Worm (Caenorhabditis elegans) whole organism, young adult: ENCODE measurements around the gene sek-4.

Source experiments
- B0336.3 ChIP-seq: fragments of 200-800 bp; sonication (Bioruptor generic); IDR thresholded peaks from 2 replicates; pipeline ENCODE4 v1.3.6; 2022; ENCODE audit warnings: missing genetic modification characterization, missing compliant biosample characterization
- D2030.7 ChIP-seq: fragments of 200-800 bp; sonication (Bioruptor generic); IDR thresholded peaks from 2 replicates; pipeline ENCODE4 v1.3.6; 2022; ENCODE audit warnings: missing genetic modification reagents, missing genetic modification characterization, missing compliant biosample characterization
- F22D6.2 ChIP-seq: sonication (generic microtip); optimal IDR thresholded peaks from 2 replicates; lab custom pipeline; 2016; ENCODE audit warnings: mild to moderate bottlenecking, missing genetic modification characterization, missing compliant biosample characterization
- F33H1.4 ChIP-seq: fragments of 200-800 bp; sonication (Bioruptor generic); IDR thresholded peaks from 2 replicates; pipeline ENCODE4 v1.3.6; 2022; ENCODE audit warnings: missing genetic modification reagents, missing genetic modification characterization, missing compliant biosample characterization
- F49E8.2 ChIP-seq: sonication (generic microtip); optimal IDR thresholded peaks from 3 replicates; lab custom pipeline; 2017; ENCODE audit warnings: missing genetic modification characterization, mild to moderate bottlenecking, missing compliant biosample characterization, antibody characterized with exemption, moderate library complexity; ENCODE audit not compliant: insufficient read depth
- F52B5.7 ChIP-seq: sonication (generic microtip); optimal IDR thresholded peaks from 2 replicates; lab custom pipeline; 2016; ENCODE audit warnings: mild to moderate bottlenecking, missing genetic modification characterization, missing compliant biosample characterization
- F57A8.1 ChIP-seq: fragments of 200-800 bp; sonication (Bioruptor generic); optimal IDR thresholded peaks from 2 replicates; lab custom pipeline; 2018; ENCODE audit warnings: mild to moderate bottlenecking, missing genetic modification characterization, moderate library complexity, missing compliant biosample characterization
- K11D2.4 ChIP-seq: fragments of 200-800 bp; sonication (Bioruptor generic); IDR thresholded peaks from 2 replicates; pipeline ENCODE4 v1.3.6; 2022; ENCODE audit warnings: missing genetic modification reagents, missing genetic modification characterization, missing compliant biosample characterization
- T07F8.4 ChIP-seq: sonication (generic microtip); optimal IDR thresholded peaks from 2 replicates; lab custom pipeline; 2016; ENCODE audit warnings: mild to moderate bottlenecking, missing genetic modification characterization, moderate library complexity, missing compliant biosample characterization
- Y53F4B.3 ChIP-seq: fragments of 200-800 bp; sonication (Bioruptor generic); IDR thresholded peaks from 2 replicates; pipeline ENCODE4 v1.3.6; 2022; ENCODE audit warnings: missing genetic modification reagents, missing genetic modification characterization, missing compliant biosample characterization
- Y95B8A.8 ChIP-seq: fragments of 200-800 bp; sonication (Bioruptor generic); IDR thresholded peaks from 2 replicates; pipeline ENCODE4 v1.3.6; 2022; ENCODE audit warnings: missing genetic modification reagents, missing genetic modification characterization, missing compliant biosample characterization
- ZK185.1 ChIP-seq: sonication (generic microtip); optimal IDR thresholded peaks from 2 replicates; lab custom pipeline; 2016; ENCODE audit warnings: mild to moderate bottlenecking, missing genetic modification characterization, missing compliant biosample characterization; ENCODE audit not compliant: poor library complexity, severe bottlenecking
- akir-1 ChIP-seq: fragments of 200-800 bp; sonication (Bioruptor generic); optimal IDR thresholded peaks from 2 replicates; lab custom pipeline; 2018; ENCODE audit warnings: mild to moderate bottlenecking, missing genetic modification characterization, moderate library complexity, missing compliant biosample characterization
- ama-1 ChIP-seq, 3 experiments: fragments of 150-350 bp in 1 of 3; sonication (generic microtip) in 2 of 3; optimal IDR thresholded peaks; 2 replicates each; lab custom pipeline; 2014 to 2018; ENCODE audit warnings: missing biosample characterization in 2 of 3, missing genetic modification characterization in 2 of 3, missing genetic modification reagents in 2 of 3
- bed-1 ChIP-seq: fragments of 200-800 bp; sonication (Bioruptor generic); IDR thresholded peaks from 2 replicates; pipeline ENCODE4 v1.3.6; 2022; ENCODE audit warnings: missing genetic modification reagents, missing genetic modification characterization, missing compliant biosample characterization
- ccch-3 ChIP-seq: fragments of 200-800 bp; sonication (Bioruptor generic); optimal IDR thresholded peaks from 2 replicates; lab custom pipeline; 2018; ENCODE audit warnings: mild to moderate bottlenecking, missing genetic modification characterization, missing compliant biosample characterization
- ceh-27 ChIP-seq: fragments of 200-800 bp; sonication (Bioruptor generic); optimal IDR thresholded peaks from 2 replicates; lab custom pipeline; 2018; ENCODE audit warnings: mild to moderate bottlenecking, missing genetic modification characterization, moderate library complexity, missing compliant biosample characterization
- ceh-40 ChIP-seq: fragments of 200-800 bp; sonication (Bioruptor generic); IDR thresholded peaks from 2 replicates; pipeline ENCODE4 v1.3.6; 2022; ENCODE audit warnings: missing genetic modification characterization, missing compliant biosample characterization
- ceh-58 ChIP-seq: fragments of 200-800 bp; sonication (Bioruptor generic); IDR thresholded peaks from 2 replicates; pipeline ENCODE4 v1.3.6; 2022; ENCODE audit warnings: missing genetic modification characterization, missing compliant biosample characterization
- ceh-91 ChIP-seq: fragments of 200-800 bp; sonication (Bioruptor generic); IDR thresholded peaks from 2 replicates; pipeline ENCODE4 v1.3.6; 2022; ENCODE audit warnings: missing genetic modification reagents, missing genetic modification characterization, missing compliant biosample characterization
- egrh-3 ChIP-seq: fragments of 200-800 bp; sonication (Bioruptor generic); IDR thresholded peaks from 2 replicates; pipeline ENCODE4 v1.3.6; 2022; ENCODE audit warnings: missing genetic modification reagents, missing genetic modification characterization, missing compliant biosample characterization
- hlh-12 ChIP-seq: sonication (generic microtip); optimal IDR thresholded peaks from 2 replicates; lab custom pipeline; 2016; ENCODE audit warnings: missing genetic modification characterization, missing compliant biosample characterization
- hmg-1.2 ChIP-seq: fragments of 200-800 bp; sonication (Bioruptor generic); IDR thresholded peaks from 2 replicates; pipeline ENCODE4 v1.3.6; 2022; ENCODE audit warnings: missing genetic modification reagents, missing genetic modification characterization, missing compliant biosample characterization
- lin-54 ChIP-seq: fragments of 200-800 bp; sonication (Bioruptor generic); optimal IDR thresholded peaks from 2 replicates; lab custom pipeline; 2018; ENCODE audit warnings: mild to moderate bottlenecking, missing genetic modification characterization, missing compliant biosample characterization
- madf-3 ChIP-seq: fragments of 200-800 bp; sonication (Bioruptor generic); IDR thresholded peaks from 2 replicates; pipeline ENCODE4 v1.3.6; 2022; ENCODE audit warnings: missing genetic modification reagents, missing genetic modification characterization, missing compliant biosample characterization
- nfya-2 ChIP-seq: fragments of 200-800 bp; sonication (Bioruptor generic); IDR thresholded peaks from 2 replicates; pipeline ENCODE4 v1.3.6; 2022; ENCODE audit warnings: missing genetic modification reagents, missing genetic modification characterization, missing compliant biosample characterization
- nhr-27 ChIP-seq: fragments of 200-800 bp; sonication (Bioruptor generic); optimal IDR thresholded peaks from 2 replicates; lab custom pipeline; 2018; ENCODE audit warnings: mild to moderate bottlenecking, missing genetic modification characterization, moderate library complexity, missing compliant biosample characterization
- nhr-80 ChIP-seq: sonication (generic microtip); optimal IDR thresholded peaks from 2 replicates; lab custom pipeline; 2016; ENCODE audit warnings: missing genetic modification characterization, missing compliant biosample characterization
- pha-4 ChIP-seq: fragments of 150-350 bp; sonication (generic microtip); optimal IDR thresholded peaks from 2 replicates; lab custom pipeline; 2014; ENCODE audit warnings: missing biosample characterization, missing genetic modification reagents, missing genetic modification characterization
- rec-8 ChIP-seq, 2 experiments: sonication (generic microtip); optimal IDR thresholded peaks; 2 replicates each; lab custom pipeline; 2016; ENCODE audit warnings: mild to moderate bottlenecking in 2 of 2, missing genetic modification characterization in 2 of 2, missing genetic modification reagents in 2 of 2, missing genotype in 2 of 2, missing biosample characterization in 1 of 2, missing compliant biosample characterization in 1 of 2, moderate library complexity in 1 of 2
- rpc-1 ChIP-seq, 2 experiments: fragments of 150-350 bp in 1 of 2; sonication (generic microtip) in 1 of 2; optimal IDR thresholded peaks; 2 replicates each; lab custom pipeline; 2014 to 2018; ENCODE audit warnings: missing biosample characterization in 1 of 2, missing genetic modification characterization in 1 of 2, missing genetic modification reagents in 1 of 2, missing genotype in 1 of 2
- snpc-1.1 ChIP-seq: sonication (generic microtip); optimal IDR thresholded peaks from 2 replicates; lab custom pipeline; 2017; ENCODE audit warnings: missing genetic modification characterization, mild to moderate bottlenecking, missing compliant biosample characterization, antibody characterized with exemption, moderate library complexity, missing genotype, missing genetic modification reagents; ENCODE audit not compliant: insufficient read depth
- snpc-1.3 ChIP-seq: sonication (generic microtip); optimal IDR thresholded peaks from 2 replicates; lab custom pipeline; 2017; ENCODE audit warnings: missing genetic modification characterization, mild to moderate bottlenecking, missing compliant biosample characterization, antibody characterized with exemption, moderate library complexity, missing genotype, missing genetic modification reagents; ENCODE audit not compliant: insufficient read depth
- tbp1 ChIP-seq: fragments of 200-800 bp; sonication (Bioruptor generic); optimal IDR thresholded peaks from 2 replicates; lab custom pipeline; 2018; ENCODE audit warnings: mild to moderate bottlenecking, missing genetic modification characterization, missing compliant biosample characterization
- tbx-9 ChIP-seq: sonication (generic microtip); optimal IDR thresholded peaks from 2 replicates; lab custom pipeline; 2016; ENCODE audit warnings: borderline replicate concordance, missing genetic modification characterization, inconsistent platforms, missing compliant biosample characterization
- tlf-1 ChIP-seq: fragments of 200-800 bp; sonication (Bioruptor generic); optimal IDR thresholded peaks from 2 replicates; lab custom pipeline; 2018; ENCODE audit warnings: mild to moderate bottlenecking, missing genetic modification characterization, missing compliant biosample characterization
- xnd-1 ChIP-seq: sonication (generic microtip); optimal IDR thresholded peaks from 2 replicates; lab custom pipeline; 2016; ENCODE audit warnings: missing genotype, missing genetic modification reagents, missing genetic modification characterization, missing compliant biosample characterization
- zfh-2 ChIP-seq: fragments of 200-800 bp; sonication (Bioruptor generic); conservative IDR thresholded peaks from 2 replicates; pipeline ENCODE4 v1.3.6; 2022; ENCODE audit warnings: missing genetic modification reagents, missing genetic modification characterization, missing compliant biosample characterization
- zim-3 ChIP-seq: sonication (generic microtip); optimal IDR thresholded peaks from 2 replicates; lab custom pipeline; 2017; ENCODE audit warnings: mild to moderate bottlenecking, missing genetic modification characterization, moderate library complexity, missing compliant biosample characterization
- ztf-26 ChIP-seq: sonication (generic microtip); optimal IDR thresholded peaks from 2 replicates; lab custom pipeline; 2017; ENCODE audit warnings: missing genetic modification characterization, missing compliant biosample characterization

Gene sek-4

ce11 chrX:5374742-5375141 lies at the start of gene sek-4:
Gene sek-4 (plus strand): TSS chrX:5375059.
- no peak for TF ChIP-seq ztf-26 (tag; lab: Kevin White, UChicago)
- TF ChIP-seq nhr-80 (tag; lab: Kevin White, UChicago): peak; percentile 57
- no peak for TF ChIP-seq F57A8.1 (GFP tag; lab: Kevin White, UChicago)
- TF ChIP-seq pha-4 (tag; lab: Kevin White, UChicago): no peak
- no peak for TF ChIP-seq F49E8.2 (tag; lab: Kevin White, UChicago)
- no peak for TF ChIP-seq K11D2.4

ce11 chrX:5329236-5329635 lies 45.6 kb upstream of the sek-4 start, which contains the start of gene C26B9.5:
Gene C26B9.5 (plus strand): TSS chrX:5329479.
- TF ChIP-seq akir-1 (GFP tag; lab: Kevin White, UChicago) (no peak), nhr-80 (tag; lab: Kevin White, UChicago) (peak; percentile 68)

ce11 chrX:5330765-5331164 lies 44.1 kb upstream of the sek-4 start:
- TF ChIP-seq ZK185.1 (no peak), nfya-2 (no peak), rec-8 (tag; optimal IDR thresholded peaks at IDR 0.05; lab: Kevin White, UChicago) (no peak), nhr-80 (tag; lab: Kevin White, UChicago) (no peak), ceh-40 (no peak), bed-1 (no peak), ceh-91 (GFP tag; lab: Robert Waterston, UW) (no peak)

ce11 chrX:5335368-5335767 lies 39.5 kb upstream of the sek-4 start, which contains the start of gene C26B9.6:
Gene C26B9.6 (minus strand): TSS chrX:5335468.
- no peak for TF ChIP-seq zfh-2 (GFP tag; lab: Robert Waterston, UW)
- TF ChIP-seq, all 124 proteins: peak for 0

- TF ChIP-seq B0336.3 (GFP tag; lab: Robert Waterston, UW) (no peak), lin-54 (GFP tag; lab: Kevin White, UChicago) (no peak), nhr-80 (tag; lab: Kevin White, UChicago) (peak; percentile 73), madf-3 (0 out of 2 replicates have a peak, but pooled peaks have one; percentile 62), rpc-1 (optimal IDR thresholded peaks at IDR 0.05; lab: Kevin White, UChicago) (no peak), rpc-1 (tag; optimal IDR thresholded peaks at IDR 0.05; lab: Kevin White, UChicago) (no peak), hmg-1.2 (GFP tag; lab: Robert Waterston, UW) (peak; percentile 75; the same call in 1 of the 2 replicates), ceh-27 (GFP tag; lab: Kevin White, UChicago) (peak; percentile 73), D2030.7 (GFP tag; lab: Robert Waterston, UW) (no peak), nhr-27 (tag; lab: Kevin White, UChicago) (no peak), egrh-3 (GFP tag; lab: Robert Waterston, UW) (no peak), snpc-1.1 (tag; lab: Kevin White, UChicago) (no peak), tbp1 (GFP tag; lab: Kevin White, UChicago) (no peak), F22D6.2 (no peak), ceh-58 (GFP tag; lab: Robert Waterston, UW) (no peak), hlh-12 (tag; lab: Kevin White, UChicago) (no peak), ama-1 (optimal IDR thresholded peaks at IDR 0.05; lab: Kevin White, UChicago) (no peak), ama-1 (GFP tag; optimal IDR thresholded peaks at IDR 0.05; lab: Kevin White, UChicago) (no peak), Y95B8A.8 (no peak), xnd-1 (no peak), tlf-1 (GFP tag; lab: Kevin White, UChicago) (no peak), ccch-3 (GFP tag; lab: Kevin White, UChicago) (no peak), T07F8.4 (tag; lab: Kevin White, UChicago) (no peak), snpc-1.3 (tag; lab: Kevin White, UChicago) (no peak), tbx-9 (tag; lab: Kevin White, UChicago) (no peak), Y53F4B.3 (GFP tag; lab: Robert Waterston, UW) (no peak), ZK185.1 (peak; percentile 21), zim-3 (tag; lab: Kevin White, UChicago) (no peak), F52B5.7 (tag; lab: Kevin White, UChicago) (no peak), F33H1.4 (GFP tag; lab: Robert Waterston, UW) (no peak)
These were observed 38.4 kb upstream of the sek-4 start for ce11 chrX:5336498-5336897.
